Worm (Caenorhabditis elegans): Measurements from ENCODE around the gene sdz-35.

DNA sequence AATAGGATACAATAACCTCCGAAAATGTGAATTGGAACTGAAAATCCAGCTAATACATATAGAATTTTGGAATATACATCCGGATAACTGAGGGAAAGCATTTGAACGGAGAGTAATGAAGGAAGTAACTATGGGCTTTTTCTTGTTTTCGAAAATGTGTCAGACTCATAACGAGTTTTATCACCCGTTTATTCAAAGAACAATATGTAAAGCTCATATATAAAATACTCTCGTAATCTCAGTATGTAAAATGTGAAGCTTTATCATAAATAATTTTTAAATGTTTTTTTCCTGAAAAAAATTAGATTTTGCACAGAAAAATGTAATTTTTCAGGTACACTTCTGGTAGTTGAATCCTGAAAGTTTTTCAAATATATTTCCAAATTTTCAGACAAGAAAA lies 21.8 kb upstream of the sdz-35 start, which contains the start of gene srh-297:
- TF ChIP-seq nhr-12 (tag; optimal IDR thresholded peaks at IDR 0.05) (no peak), ama-1 (optimal IDR thresholded peaks at IDR 0.05) (no peak), gmeb-1 (tag; optimal IDR thresholded peaks at IDR 0.05) (no peak), nhr-77 (tag; optimal IDR thresholded peaks at IDR 0.05) (no peak), ztf-11 (tag; optimal IDR thresholded peaks at IDR 0.05) (no peak), skn-1 (tag; optimal IDR thresholded peaks at IDR 0.05) (no peak), lsy-2 (tag; optimal IDR thresholded peaks at IDR 0.05) (no peak), nhr-11 (tag; optimal IDR thresholded peaks at IDR 0.05) (no peak), zag-1 (tag; optimal IDR thresholded peaks at IDR 0.05) (no peak)

Data from whole organism, L2 larva.